Fruit fly (Drosophila melanogaster): ENCODE data around the gene CG14024.
A peak's percentile ranks its signal among the peaks of the same experiment; 100 is the strongest.

dm6 chr2L:5292977-5293513 is 21.6 kb downstream of the CG14024 start:
- TF ChIP-seq CG11617 (GFP tag; optimal IDR thresholded peaks at IDR 0.05) = peak; percentile 86
- peak; percentile 11 for TF ChIP-seq ovo (GFP tag; optimal IDR thresholded peaks at IDR 0.05)
- TF ChIP-seq kay (GFP tag; ENCODE audit: borderline replicate concordance) = peak; percentile 37
- peak; percentile 80 for TF ChIP-seq Hr96 (GFP tag; optimal IDR thresholded peaks at IDR 0.05)
- peak; percentile 85 for TF ChIP-seq CG14711 (tag; optimal IDR thresholded peaks at IDR 0.05)
- peak; percentile 89 for TF ChIP-seq bab1 (GFP tag; optimal IDR thresholded peaks at IDR 0.05)
- peak; percentile 92 for TF ChIP-seq CG33017 (tag; optimal IDR thresholded peaks at IDR 0.05)
- peak; percentile 63 for TF ChIP-seq tj (GFP tag; optimal IDR thresholded peaks at IDR 0.05)
- TF ChIP-seq CG12768 (GFP tag; optimal IDR thresholded peaks at IDR 0.05) = peak; percentile 88
- TF ChIP-seq Crg-1 (GFP tag; optimal IDR thresholded peaks at IDR 0.05) = peak; percentile 58
